Fruit fly (Drosophila melanogaster) whole organism, embryonic: ENCODE data around the gene asun.

Source experiments
- Aef1 ChIP-seq: fragments of 200-800 bp; sonication (Bioruptor generic); IDR thresholded peaks from 3 replicates; pipeline ENCODE4 v1.3.6; 2022; ENCODE audit warnings: missing biosample characterization, missing genetic modification characterization
- CG10267 ChIP-seq: fragments of 200-800 bp; sonication (Bioruptor generic); optimal IDR thresholded peaks from 2 replicates; lab custom pipeline; 2018; ENCODE audit warnings: missing biosample characterization, mild to moderate bottlenecking, missing genetic modification characterization, moderate library complexity
- CG10565 ChIP-seq: fragments of 200-800 bp; sonication (Bioruptor generic); optimal IDR thresholded peaks from 3 replicates; lab custom pipeline; 2016; ENCODE audit warnings: missing biosample characterization, mild to moderate bottlenecking, missing genetic modification characterization
- CG10654 ChIP-seq: fragments of 200-800 bp; sonication (Bioruptor generic); optimal IDR thresholded peaks from 2 replicates; lab custom pipeline; 2016; ENCODE audit warnings: missing biosample characterization, missing genetic modification characterization
- CG11398 ChIP-seq: fragments of 200-800 bp; sonication (Bioruptor generic); optimal IDR thresholded peaks from 2 replicates; lab custom pipeline; 2016; ENCODE audit warnings: missing biosample characterization, missing genetic modification characterization
- CG11504 ChIP-seq: fragments of 200-800 bp; sonication (Bioruptor generic); optimal IDR thresholded peaks from 3 replicates; lab custom pipeline; 2019; ENCODE audit warnings: missing biosample characterization, mild to moderate bottlenecking, missing genetic modification characterization, moderate library complexity
- CG11560 ChIP-seq: fragments of 200-800 bp; sonication (Bioruptor generic); IDR thresholded peaks from 3 replicates; pipeline ENCODE4 v1.3.6; 2022; ENCODE audit warnings: missing biosample characterization, missing genetic modification characterization
- CG12659 ChIP-seq: fragments of 200-800 bp; sonication (Bioruptor generic); optimal IDR thresholded peaks from 3 replicates; lab custom pipeline; 2017; ENCODE audit warnings: mild to moderate bottlenecking, missing biosample characterization, missing genetic modification reagents, missing genetic modification characterization
- CG13775 ChIP-seq: fragments of 200-800 bp; sonication (Bioruptor generic); optimal IDR thresholded peaks from 3 replicates; lab custom pipeline; 2017; ENCODE audit warnings: missing biosample characterization, mild to moderate bottlenecking, missing genetic modification characterization
- CG15601 ChIP-seq: fragments of 200-800 bp; sonication (Bioruptor generic); optimal IDR thresholded peaks from 3 replicates; lab custom pipeline; 2019; ENCODE audit warnings: missing biosample characterization, mild to moderate bottlenecking, missing genetic modification characterization, moderate library complexity
- CG18619 ChIP-seq: fragments of 200-800 bp; sonication (Bioruptor generic); optimal IDR thresholded peaks from 3 replicates; lab custom pipeline; 2017; ENCODE audit warnings: missing biosample characterization, mild to moderate bottlenecking, missing genetic modification characterization
- CG2120 ChIP-seq: fragments of 200-800 bp; sonication (Bioruptor generic); optimal IDR thresholded peaks from 3 replicates; lab custom pipeline; 2016; ENCODE audit warnings: missing biosample characterization, missing genetic modification characterization
- CG31224 ChIP-seq: fragments of 200-800 bp; sonication (Bioruptor generic); IDR thresholded peaks from 2 replicates; pipeline ENCODE4 v1.3.6; 2022; ENCODE audit warnings: missing biosample characterization, missing genetic modification characterization
- CG32767 ChIP-seq: fragments of 200-800 bp; sonication (Bioruptor generic); IDR thresholded peaks from 2 replicates; pipeline ENCODE4 v1.3.6; 2022; ENCODE audit warnings: missing biosample characterization, missing genetic modification characterization
- CG3726 ChIP-seq: fragments of 200-800 bp; sonication (Bioruptor generic); IDR thresholded peaks from 3 replicates; pipeline ENCODE4, ENCODE4 v1.3.6; 2022; ENCODE audit warnings: missing biosample characterization, missing genetic modification characterization
- CG42726 ChIP-seq: fragments of 200-800 bp; sonication (Bioruptor generic); IDR thresholded peaks from 2 replicates; pipeline ENCODE4 v1.3.6; 2022; ENCODE audit warnings: missing biosample characterization, missing genetic modification characterization; ENCODE audit not compliant: partially characterized antibody
- CG43689 ChIP-seq: fragments of 200-800 bp; sonication (Bioruptor generic); IDR thresholded peaks from 2 replicates; pipeline ENCODE4 v1.3.6; 2022; ENCODE audit warnings: missing biosample characterization, missing genetic modification characterization
- CG5180 ChIP-seq: fragments of 200-800 bp; sonication (Bioruptor generic); optimal IDR thresholded peaks from 3 replicates; lab custom pipeline; 2017; ENCODE audit warnings: missing biosample characterization, missing genetic modification characterization, mild to moderate bottlenecking, moderate library complexity, missing genetic modification reagents
- CG6683 ChIP-seq: fragments of 200-800 bp; sonication (Bioruptor generic); optimal IDR thresholded peaks from 2 replicates; lab custom pipeline; 2017; ENCODE audit warnings: missing biosample characterization, mild to moderate bottlenecking, missing genetic modification characterization, missing genetic modification reagents
- CG7839 ChIP-seq: fragments of 200-800 bp; sonication (Bioruptor generic); optimal IDR thresholded peaks from 3 replicates; lab custom pipeline; 2018; ENCODE audit warnings: missing biosample characterization, mild to moderate bottlenecking, missing genetic modification characterization, moderate library complexity
- CG8478 ChIP-seq: fragments of >200 bp; optimal IDR thresholded peaks from 2 replicates; lab custom pipeline; 2018
- E2f2 ChIP-seq: fragments of 200-800 bp; sonication (Bioruptor generic); IDR thresholded peaks from 2 replicates; pipeline ENCODE4 v1.3.6; 2022; ENCODE audit warnings: missing biosample characterization, missing genetic modification characterization
- Fer2 ChIP-seq: fragments of 200-800 bp; sonication (Bioruptor generic); optimal IDR thresholded peaks from 2 replicates; lab custom pipeline; 2018; ENCODE audit warnings: missing biosample characterization, mild to moderate bottlenecking, missing genetic modification characterization, moderate library complexity
- HHEX ChIP-seq: fragments of 200-800 bp; sonication (Bioruptor generic); optimal IDR thresholded peaks from 3 replicates; lab custom pipeline; 2017; ENCODE audit warnings: missing biosample characterization, mild to moderate bottlenecking, missing genetic modification characterization, missing genetic modification reagents
- HLH4C ChIP-seq: fragments of 200-800 bp; sonication (Bioruptor generic); IDR thresholded peaks from 3 replicates; pipeline ENCODE4 v1.3.6; 2022; ENCODE audit warnings: missing biosample characterization, missing genetic modification characterization; ENCODE audit not compliant: partially characterized antibody
- Hr39 ChIP-seq: fragments of >200 bp; optimal IDR thresholded peaks from 2 replicates; lab custom pipeline; 2017
- Lhr ChIP-seq: fragments of 200-800 bp; sonication (Bioruptor generic); optimal IDR thresholded peaks from 3 replicates; lab custom pipeline; 2017; ENCODE audit warnings: mild to moderate bottlenecking, missing biosample characterization, missing genetic modification reagents, missing genetic modification characterization
- MTF-1 ChIP-seq: fragments of 200-800 bp; sonication (Bioruptor generic); optimal IDR thresholded peaks from 2 replicates; lab custom pipeline; 2018; ENCODE audit warnings: missing biosample characterization, mild to moderate bottlenecking, missing genetic modification characterization, borderline replicate concordance
- Med ChIP-seq: fragments of 200-800 bp; sonication (Bioruptor generic); peaks from one replicate; lab custom pipeline; 2016; ENCODE audit warnings: missing biosample characterization, missing genetic modification characterization, mild to moderate bottlenecking, inconsistent platforms, moderate library complexity
- Sry-δ ChIP-seq: fragments of 200-800 bp; sonication (Bioruptor generic); optimal IDR thresholded peaks from 2 replicates; lab custom pipeline; 2016; ENCODE audit warnings: missing biosample characterization, missing genetic modification characterization
- TFAM ChIP-seq: fragments of 200-800 bp; sonication (Bioruptor generic); optimal IDR thresholded peaks from 2 replicates; lab custom pipeline; 2017; ENCODE audit warnings: missing biosample characterization, missing genetic modification characterization, inconsistent platforms
- abd-A ChIP-seq: fragments of 200-800 bp; sonication (Bioruptor generic); optimal IDR thresholded peaks from 3 replicates; lab custom pipeline; 2019; ENCODE audit warnings: missing biosample characterization, mild to moderate bottlenecking, missing genetic modification characterization, moderate library complexity
- bab2 ChIP-seq: fragments of 200-800 bp; sonication (Bioruptor generic); optimal IDR thresholded peaks from 2 replicates; lab custom pipeline; 2016; ENCODE audit warnings: missing biosample characterization, missing genetic modification characterization
- crol ChIP-seq: fragments of 200-800 bp; sonication (Bioruptor generic); IDR thresholded peaks from 2 replicates; pipeline ENCODE4 v1.3.6; 2022; ENCODE audit warnings: missing biosample characterization, missing genetic modification characterization
- fd102C ChIP-seq: fragments of 200-800 bp; sonication (Bioruptor generic); optimal IDR thresholded peaks from 2 replicates; lab custom pipeline; 2018; ENCODE audit warnings: missing biosample characterization, mild to moderate bottlenecking, missing genetic modification characterization, moderate library complexity
- fru ChIP-seq: fragments of >200 bp; optimal IDR thresholded peaks from 2 replicates; lab custom pipeline; 2017
- grn ChIP-seq: fragments of 200-800 bp; sonication (Bioruptor generic); optimal IDR thresholded peaks from 3 replicates; lab custom pipeline; 2017; ENCODE audit warnings: missing biosample characterization, missing genetic modification characterization
- her ChIP-seq: fragments of 200-800 bp; sonication (Bioruptor generic); optimal IDR thresholded peaks from 2 replicates; lab custom pipeline; 2016; ENCODE audit warnings: missing biosample characterization, missing genetic modification characterization
- kah ChIP-seq: fragments of 200-800 bp; sonication (Bioruptor generic); optimal IDR thresholded peaks from 2 replicates; lab custom pipeline; 2018; ENCODE audit warnings: missing biosample characterization, mild to moderate bottlenecking, missing genetic modification characterization
- mirr ChIP-seq: fragments of 200-800 bp; sonication (Bioruptor generic); optimal IDR thresholded peaks from 3 replicates; lab custom pipeline; 2018; ENCODE audit warnings: missing biosample characterization, mild to moderate bottlenecking, missing genetic modification characterization
- nmo ChIP-seq: fragments of 200-800 bp; sonication (Bioruptor generic); optimal IDR thresholded peaks from 2 replicates; lab custom pipeline; 2018; ENCODE audit warnings: missing biosample characterization, mild to moderate bottlenecking, missing genetic modification characterization, moderate library complexity
- psq ChIP-seq: fragments of 200-800 bp; sonication (Bioruptor generic); optimal IDR thresholded peaks from 2 replicates; lab custom pipeline; 2017; ENCODE audit warnings: missing biosample characterization, missing genetic modification characterization
- sc ChIP-seq, 3 experiments: fragments of >200 bp in 2 of 3; fragments of 200-800 bp in 1 of 3; sonication (Bioruptor generic) in 1 of 3; optimal IDR thresholded peaks; 2 replicates in 2 of 3; 3 replicates in 1 of 3; lab custom pipeline; 2017; ENCODE audit warnings: mild to moderate bottlenecking in 1 of 3, missing biosample characterization in 1 of 3, missing genetic modification characterization in 1 of 3, missing genetic modification reagents in 1 of 3
- schlank ChIP-seq: fragments of 200-800 bp; sonication (Bioruptor generic); optimal IDR thresholded peaks from 2 replicates; lab custom pipeline; 2018; ENCODE audit warnings: missing biosample characterization, mild to moderate bottlenecking, missing genetic modification characterization
- scrt ChIP-seq: fragments of 200-800 bp; sonication (Bioruptor generic); optimal IDR thresholded peaks from 2 replicates; lab custom pipeline; 2018; ENCODE audit warnings: missing biosample characterization, mild to moderate bottlenecking, missing genetic modification characterization, moderate library complexity
- tio ChIP-seq: fragments of 200-800 bp; sonication (Bioruptor generic); optimal IDR thresholded peaks from 2 replicates; lab custom pipeline; 2017; ENCODE audit warnings: missing biosample characterization, missing genetic modification characterization, inconsistent platforms
- tll ChIP-seq, 2 experiments: fragments of 200-800 bp in 1 of 2; fragments of >200 bp in 1 of 2; sonication (Bioruptor generic) in 1 of 2; optimal IDR thresholded peaks; 2 replicates each; lab custom pipeline; 2017 to 2019; ENCODE audit warnings: missing biosample characterization in 2 of 2, missing genetic modification characterization in 2 of 2, mild to moderate bottlenecking in 1 of 2, moderate library complexity in 1 of 2
- twi ChIP-seq: fragments of 200-800 bp; optimal IDR thresholded peaks from 2 replicates; lab custom pipeline; 2019; ENCODE audit warnings: missing biosample characterization, mild to moderate bottlenecking, missing genetic modification characterization, moderate library complexity
- zfh1 ChIP-seq: fragments of 200-800 bp; sonication (Bioruptor generic); IDR thresholded peaks from 3 replicates; pipeline ENCODE4 v1.3.6; 2022; ENCODE audit warnings: missing biosample characterization, missing genetic modification characterization

The asun gene

DNA sequence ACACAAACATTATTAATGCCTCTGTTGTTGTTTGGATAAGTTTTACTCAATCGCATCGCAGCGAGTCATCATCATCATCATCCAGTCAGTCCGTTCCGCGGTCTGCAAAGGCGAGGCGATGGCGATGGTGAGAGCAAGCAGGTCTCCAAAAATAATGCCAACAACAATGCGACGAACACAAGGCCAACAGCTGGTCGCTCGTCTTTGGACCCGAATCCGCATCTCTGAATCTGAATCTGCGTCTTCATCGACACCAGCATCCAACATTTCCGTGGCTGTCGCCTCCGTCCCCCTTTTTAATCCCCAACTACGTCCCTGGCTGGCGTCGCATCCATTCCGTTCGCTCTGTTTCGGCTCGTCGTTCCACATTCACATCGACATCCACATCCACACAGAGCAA is 29.8 kb upstream of the asun start (continued):
- no peak for TF ChIP-seq scrt (GFP tag; lab: Kevin White, UChicago)
- peak; percentile 2 for TF ChIP-seq CG5180 (GFP tag; lab: Kevin White, UChicago)
- TF ChIP-seq twi (tag; lab: Kevin White, UChicago) = peak; percentile 54
- TF ChIP-seq CG32767 (GFP tag; lab: Robert Waterston, UW) = no peak

DNA sequence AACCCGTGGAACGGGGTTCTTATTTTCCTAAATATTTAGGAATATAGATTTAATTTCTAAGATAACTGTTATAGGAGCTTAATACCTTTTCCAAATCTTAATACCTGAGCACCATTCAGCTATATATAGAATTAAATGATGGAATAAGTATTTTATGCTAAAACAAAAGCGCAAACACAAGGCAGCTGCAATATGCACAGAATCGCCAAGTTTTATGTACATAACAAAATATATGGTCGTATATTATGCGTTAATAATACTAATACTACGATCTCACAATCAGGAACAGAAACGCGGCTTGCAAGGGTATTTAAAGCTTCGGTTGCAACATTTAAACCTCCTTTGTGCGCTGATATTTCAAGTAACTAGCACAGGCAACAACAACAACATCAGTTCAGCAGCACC is 29.3 kb upstream of the asun start:
- peak; percentile 69 for TF ChIP-seq CG7839
- TF ChIP-seq crol (GFP tag; lab: Robert Waterston, UW) = no peak
- no peak for TF ChIP-seq sc (optimal IDR thresholded peaks at IDR 0.05; lab: Kevin White, UChicago)
- peak; percentile 59 for TF ChIP-seq sc (GFP tag; optimal IDR thresholded peaks at IDR 0.05; lab: Kevin White, UChicago)
- TF ChIP-seq fru (lab: Kevin White, UChicago) = no peak
- TF ChIP-seq CG3726 (GFP tag; lab: Robert Waterston, UW) = no peak
- no peak for TF ChIP-seq mirr
- no peak for TF ChIP-seq TFAM (GFP tag; lab: Kevin White, UChicago)
- no peak for TF ChIP-seq twi (tag; lab: Kevin White, UChicago)
- TF ChIP-seq kah = no peak
- TF ChIP-seq schlank = no peak
- TF ChIP-seq CG11560 (tag; lab: Robert Waterston, UW) = no peak
- TF ChIP-seq CG31224 (GFP tag; lab: Robert Waterston, UW) = no peak
- no peak for TF ChIP-seq CG6683
- TF ChIP-seq Sry-δ (GFP tag; lab: Kevin White, UChicago) = no peak
- no peak for TF ChIP-seq Hr39 (lab: Kevin White, UChicago)
- TF ChIP-seq CG13775 (GFP tag; lab: Kevin White, UChicago) = no peak
- TF ChIP-seq CG11398 (GFP tag; lab: Kevin White, UChicago) = no peak
- no peak for TF ChIP-seq CG8478 (lab: Kevin White, UChicago)
- TF ChIP-seq her (GFP tag; lab: Kevin White, UChicago) = no peak
- TF ChIP-seq CG43689 (GFP tag; lab: Robert Waterston, UW) = no peak
- no peak for TF ChIP-seq CG10565 (GFP tag; lab: Kevin White, UChicago)
- TF ChIP-seq CG11504 (tag; lab: Kevin White, UChicago) = peak; percentile 69
- TF ChIP-seq HHEX (GFP tag; lab: Kevin White, UChicago) = peak; percentile 19
- no peak for TF ChIP-seq psq (GFP tag; lab: Kevin White, UChicago)
- TF ChIP-seq abd-A (tag; lab: Kevin White, UChicago) = no peak
- peak; percentile 23 for TF ChIP-seq CG15601 (tag; lab: Kevin White, UChicago)
- TF ChIP-seq CG2120 (GFP tag; lab: Kevin White, UChicago) = no peak
- TF ChIP-seq grn (GFP tag; lab: Kevin White, UChicago) = no peak
- TF ChIP-seq CG42726 (GFP tag; lab: Robert Waterston, UW) = no peak
- TF ChIP-seq nmo (GFP tag; lab: Kevin White, UChicago) = peak; percentile 68
- no peak for TF ChIP-seq CG10654 (GFP tag; lab: Kevin White, UChicago)
- TF ChIP-seq HLH4C (GFP tag; lab: Robert Waterston, UW) = no peak
- no peak for TF ChIP-seq Aef1
- no peak for TF ChIP-seq MTF-1
- TF ChIP-seq zfh1 = no peak
- peak; percentile 47 for TF ChIP-seq CG18619 (GFP tag; lab: Kevin White, UChicago)
- TF ChIP-seq E2f2 (GFP tag; lab: Robert Waterston, UW) = no peak
- TF ChIP-seq Med (GFP tag; lab: Kevin White, UChicago) = peak; percentile 4
- no peak for TF ChIP-seq bab2 (GFP tag; lab: Kevin White, UChicago)
- no peak for TF ChIP-seq fd102C (GFP tag; lab: Kevin White, UChicago)
- no peak for TF ChIP-seq Fer2 (tag; lab: Kevin White, UChicago)
- peak; percentile 10 for TF ChIP-seq CG12659 (GFP tag; lab: Kevin White, UChicago)
- no peak for TF ChIP-seq tll (GFP tag; optimal IDR thresholded peaks at IDR 0.05; lab: Kevin White, UChicago)
- TF ChIP-seq Lhr (GFP tag; lab: Kevin White, UChicago) = no peak
- TF ChIP-seq CG10267 (tag; lab: Kevin White, UChicago) = peak; percentile 49
- TF ChIP-seq tio (GFP tag; lab: Kevin White, UChicago) = peak; percentile 29
